Fruit fly (Drosophila melanogaster): ENCODE measurements around the gene mtd.

mtd gene

dm6 chr3R:5346707-5347323 lies 3.4 kb downstream of the mtd start:
- TF ChIP-seq Pif1B (GFP tag; optimal IDR thresholded peaks at IDR 0.05) (no peak), Ets98B (GFP tag; IDR thresholded peaks at IDR 0.05) (no peak), CG8159 (tag; optimal IDR thresholded peaks at IDR 0.05) (no peak), gl (tag; optimal IDR thresholded peaks at IDR 0.05) (no peak), CG14655 (GFP tag; optimal IDR thresholded peaks at IDR 0.05) (no peak), CG8301 (tag; optimal IDR thresholded peaks at IDR 0.05) (no peak), CG9948 (tag; optimal IDR thresholded peaks at IDR 0.05) (no peak), EcR (GFP tag; optimal IDR thresholded peaks at IDR 0.05) (no peak), Pif1A (GFP tag; optimal IDR thresholded peaks at IDR 0.05) (no peak), CG13204 (GFP tag; optimal IDR thresholded peaks at IDR 0.05) (no peak), CG17806 (tag; optimal IDR thresholded peaks at IDR 0.05) (no peak), CG32121 (GFP tag; IDR thresholded peaks at IDR 0.05) (no peak), CG34367 (tag; optimal IDR thresholded peaks at IDR 0.05) (no peak), CG4496 (GFP tag; IDR thresholded peaks at IDR 0.05) (no peak), CG12605 (GFP tag; IDR thresholded peaks at IDR 0.05) (no peak), CG15710 (tag; optimal IDR thresholded peaks at IDR 0.05) (no peak), Snoo (tag; optimal IDR thresholded peaks at IDR 0.05) (no peak), rn (GFP tag; IDR thresholded peaks at IDR 0.05) (no peak)

DNA sequence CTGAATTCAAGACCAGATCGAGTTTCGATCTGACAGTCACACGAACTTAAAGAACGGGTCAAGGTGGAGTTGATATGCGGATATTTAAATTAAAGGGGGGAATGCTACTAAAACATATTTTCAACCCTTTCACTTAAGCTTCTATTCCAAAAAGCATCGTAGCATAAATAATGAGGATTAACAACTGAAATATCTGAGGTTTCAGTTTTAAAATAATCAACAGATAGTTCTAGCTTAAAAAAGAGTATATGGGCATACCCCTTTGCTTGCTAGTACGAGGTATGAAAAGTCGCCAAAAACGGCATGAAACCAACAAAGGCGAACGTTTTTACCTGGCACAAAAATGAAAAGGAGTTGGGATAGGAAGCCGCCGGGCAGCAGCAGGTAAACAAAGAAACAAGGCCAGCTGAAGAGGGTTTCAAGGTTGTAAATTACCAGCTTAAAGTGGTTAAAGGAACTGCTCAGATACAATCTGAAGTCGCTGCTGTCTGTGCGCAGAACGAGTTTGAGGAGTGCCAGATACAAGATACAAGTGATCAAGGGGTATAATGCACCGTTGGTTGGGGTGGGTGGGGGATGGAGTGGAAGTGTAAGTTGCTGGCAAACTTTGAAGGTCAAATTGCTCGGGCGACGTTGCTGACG lies 18.4 kb downstream of the mtd start:
- TF ChIP-seq CG15710 (tag; optimal IDR thresholded peaks at IDR 0.05) (peak; percentile 63), CG14655 (GFP tag; optimal IDR thresholded peaks at IDR 0.05) (no peak), CG34367 (tag; optimal IDR thresholded peaks at IDR 0.05) (peak; percentile 35), Pif1B (GFP tag; optimal IDR thresholded peaks at IDR 0.05) (peak; percentile 16), CG4496 (GFP tag; IDR thresholded peaks at IDR 0.05) (0 out of 3 replicates have a peak, but pooled peaks have one; percentile 20), EcR (GFP tag; optimal IDR thresholded peaks at IDR 0.05) (peak; percentile 91), CG17806 (tag; optimal IDR thresholded peaks at IDR 0.05) (peak; percentile 62), Pif1A (GFP tag; optimal IDR thresholded peaks at IDR 0.05) (peak; percentile 17), CG12605 (GFP tag; IDR thresholded peaks at IDR 0.05) (no peak), CG9948 (tag; optimal IDR thresholded peaks at IDR 0.05) (peak; percentile 60), CG8159 (tag; optimal IDR thresholded peaks at IDR 0.05) (peak; percentile 72)

dm6 chr3R:5330338-5330737 lies 19.9 kb downstream of the mtd start:
- TF ChIP-seq CG4496 (GFP tag; IDR thresholded peaks at IDR 0.05) = no peak
- TF ChIP-seq fd96Ca (GFP tag; IDR thresholded peaks at IDR 0.05) = no peak
- TF ChIP-seq CG10348 (GFP tag; IDR thresholded peaks at IDR 0.05) = no peak
- TF ChIP-seq CG13204 (GFP tag; optimal IDR thresholded peaks at IDR 0.05) = no peak
- TF ChIP-seq CG12605 (GFP tag; IDR thresholded peaks at IDR 0.05) = no peak
- TF ChIP-seq CG8301 (tag; optimal IDR thresholded peaks at IDR 0.05) = peak; percentile 21
- no peak for TF ChIP-seq CG34367 (tag; optimal IDR thresholded peaks at IDR 0.05)
- no peak for TF ChIP-seq gl (tag; optimal IDR thresholded peaks at IDR 0.05)
- peak; percentile 22 for TF ChIP-seq CG17806 (tag; optimal IDR thresholded peaks at IDR 0.05)
- 0 out of 2 replicates have a peak, but pooled peaks have one; percentile 21 for TF ChIP-seq Ets98B (GFP tag; IDR thresholded peaks at IDR 0.05)
- TF ChIP-seq Pif1A (GFP tag; optimal IDR thresholded peaks at IDR 0.05) = peak; percentile 32
- peak; percentile 19 for TF ChIP-seq CG15710 (tag; optimal IDR thresholded peaks at IDR 0.05)
- TF ChIP-seq rn (GFP tag; IDR thresholded peaks at IDR 0.05) = no peak
- no peak for TF ChIP-seq D1 (tag; optimal IDR thresholded peaks at IDR 0.05)
- peak; percentile 42 for TF ChIP-seq CG14655 (GFP tag; optimal IDR thresholded peaks at IDR 0.05)
- TF ChIP-seq EcR (GFP tag; optimal IDR thresholded peaks at IDR 0.05) = no peak
- TF ChIP-seq Pif1B (GFP tag; optimal IDR thresholded peaks at IDR 0.05) = no peak
- peak; percentile 43 for TF ChIP-seq CG8159 (tag; optimal IDR thresholded peaks at IDR 0.05)
- peak; percentile 15 for TF ChIP-seq CG9948 (tag; optimal IDR thresholded peaks at IDR 0.05)
- TF ChIP-seq CG32121 (GFP tag; IDR thresholded peaks at IDR 0.05) = no peak
- no peak for TF ChIP-seq Snoo (tag; optimal IDR thresholded peaks at IDR 0.05)

DNA sequence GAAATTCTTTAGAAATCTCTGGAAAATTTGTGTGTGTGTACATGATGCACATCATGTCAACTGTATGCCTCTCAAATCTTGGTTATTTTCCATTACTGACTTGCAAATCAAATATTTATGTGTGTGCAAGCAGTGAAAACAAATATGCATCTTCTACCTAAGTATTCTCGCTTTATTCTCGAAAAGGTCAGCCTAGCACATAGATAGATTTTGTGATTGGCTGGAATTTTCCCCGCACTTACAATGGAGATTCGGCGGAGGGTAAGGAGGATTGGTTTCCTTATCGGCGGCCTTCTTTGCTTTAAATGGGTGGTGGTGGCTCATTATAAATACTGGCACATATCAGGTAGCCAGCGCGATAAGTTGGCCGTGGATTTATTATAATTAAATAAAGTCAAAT lies 22.3 kb downstream of the mtd start:
- TF ChIP-seq CG12605 (GFP tag; IDR thresholded peaks at IDR 0.05) = no peak
- TF ChIP-seq Pif1B (GFP tag; optimal IDR thresholded peaks at IDR 0.05) = no peak
- TF ChIP-seq D1 (tag; optimal IDR thresholded peaks at IDR 0.05) = no peak
- no peak for TF ChIP-seq CG8301 (tag; optimal IDR thresholded peaks at IDR 0.05)
- no peak for TF ChIP-seq Ets98B (GFP tag; IDR thresholded peaks at IDR 0.05)
- no peak for TF ChIP-seq CG17806 (tag; optimal IDR thresholded peaks at IDR 0.05)
- TF ChIP-seq Pif1A (GFP tag; optimal IDR thresholded peaks at IDR 0.05) = no peak
- TF ChIP-seq EcR (GFP tag; optimal IDR thresholded peaks at IDR 0.05) = no peak

DNA sequence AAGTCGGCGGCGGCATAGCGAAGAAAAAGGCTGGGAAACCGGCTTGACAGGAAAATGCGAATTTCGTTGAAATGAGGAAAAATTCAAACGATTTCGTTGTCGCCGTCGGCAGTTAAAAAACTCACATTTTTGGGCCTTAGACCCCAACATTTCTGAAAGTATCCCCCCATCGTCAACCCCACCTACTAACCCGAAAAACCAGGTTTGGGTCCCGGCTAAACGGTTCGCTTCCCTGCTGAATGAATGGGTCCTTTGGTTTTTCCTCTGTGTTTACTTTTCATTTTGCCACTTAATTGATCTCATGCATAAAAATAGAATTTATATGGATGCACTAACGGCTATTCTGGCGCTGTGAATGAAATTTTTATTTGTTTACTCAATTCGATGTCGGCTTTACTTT lies 24.1 kb downstream of the mtd start:
- no peak for TF ChIP-seq D1 (tag; optimal IDR thresholded peaks at IDR 0.05)
- 0 out of 3 replicates have a peak, but pooled peaks have one; percentile 15 for TF ChIP-seq fd96Ca (GFP tag; IDR thresholded peaks at IDR 0.05)

dm6 chr3R:5323741-5324538 lies 26.3 kb downstream of the mtd start:
- TF ChIP-seq EcR (GFP tag; optimal IDR thresholded peaks at IDR 0.05) (peak; percentile 54), CG12605 (GFP tag; IDR thresholded peaks at IDR 0.05) (peak; percentile 15; the same call in 1 of the 2 replicates), CG32121 (GFP tag; IDR thresholded peaks at IDR 0.05) (peak; percentile 59; the same call in 1 of the 2 replicates), D1 (tag; optimal IDR thresholded peaks at IDR 0.05) (no peak), Pif1A (GFP tag; optimal IDR thresholded peaks at IDR 0.05) (peak; percentile 20), CG8301 (tag; optimal IDR thresholded peaks at IDR 0.05) (peak; percentile 67), CG15710 (tag; optimal IDR thresholded peaks at IDR 0.05) (no peak), gl (tag; optimal IDR thresholded peaks at IDR 0.05) (peak; percentile 27), Ets98B (GFP tag; IDR thresholded peaks at IDR 0.05) (peak; percentile 58), CG17806 (tag; optimal IDR thresholded peaks at IDR 0.05) (no peak), CG13204 (GFP tag; optimal IDR thresholded peaks at IDR 0.05) (peak; percentile 7), CG14655 (GFP tag; optimal IDR thresholded peaks at IDR 0.05) (peak; percentile 57), CG4496 (GFP tag; IDR thresholded peaks at IDR 0.05) (peak; percentile 45; the same call in 2 of the 3 replicates), Snoo (tag; optimal IDR thresholded peaks at IDR 0.05) (peak; percentile 7), CG9948 (tag; optimal IDR thresholded peaks at IDR 0.05) (no peak)

All from whole organism, pupa.